Worm (Caenorhabditis elegans) whole organism, L4 larva: ENCODE data around the gene C08F11.17.

Experiments used
- dve-1 ChIP-seq: sonication (generic microtip); optimal IDR thresholded peaks from 2 replicates; lab custom pipeline; 2017; ENCODE audit warnings: antibody characterized with exemption, mild to moderate bottlenecking, missing genetic modification characterization, missing compliant biosample characterization; ENCODE audit not compliant: insufficient read depth
- pha-4 ChIP-seq, 2 experiments: fragments of 150-350 bp in 1 of 2; fragments of 200-800 bp in 1 of 2; sonication (Bioruptor generic) in 1 of 2; IDR thresholded peaks in 1 of 2; optimal IDR thresholded peaks in 1 of 2; 2 replicates each; pipeline versions ENCODE4 v1.3.6 to Lab custom; 2014 to 2022; ENCODE audit warnings: missing genetic modification characterization in 2 of 2, missing genetic modification reagents in 2 of 2, missing biosample characterization in 1 of 2, missing compliant biosample characterization in 1 of 2

- TF ChIP-seq pha-4 (GFP tag; IDR thresholded peaks at IDR 0.05; lab: Robert Waterston, UW) (no peak), pha-4 (tag; optimal IDR thresholded peaks at IDR 0.05; lab: Kevin White, UChicago) (no peak), dve-1 (tag; lab: Kevin White, UChicago) (peak; percentile 44)
These were observed 40.4 kb downstream of the C08F11.17 start, which contains the start of gene C08F11.13 for ce11 chrIV:13609755-13610154.
